Fruit fly (Drosophila melanogaster) whole organism, embryonic: ENCODE data around the gene CG4972.

Experiments
- B-H2 ChIP-seq: fragments of 200-800 bp; sonication (Bioruptor generic); optimal IDR thresholded peaks from 2 replicates; lab custom pipeline; 2018; ENCODE audit warnings: missing biosample characterization, mild to moderate bottlenecking, missing genetic modification characterization
- CG10979 ChIP-seq: fragments of 200-800 bp; sonication (Bioruptor generic); optimal IDR thresholded peaks from 2 replicates; lab custom pipeline; 2018; ENCODE audit warnings: missing biosample characterization, mild to moderate bottlenecking, missing genetic modification characterization, moderate library complexity
- CG12071 ChIP-seq: fragments of 200-800 bp; sonication (Bioruptor generic); optimal IDR thresholded peaks from 3 replicates; lab custom pipeline; 2018; ENCODE audit warnings: missing biosample characterization, mild to moderate bottlenecking, missing genetic modification characterization
- CG13624 ChIP-seq: fragments of 200-800 bp; sonication (Bioruptor generic); optimal IDR thresholded peaks from 2 replicates; lab custom pipeline; 2016; ENCODE audit warnings: missing biosample characterization, missing genetic modification characterization
- CG14667 ChIP-seq: fragments of 200-800 bp; sonication (Bioruptor generic); IDR thresholded peaks from 2 replicates; pipeline ENCODE4 v1.3.6; 2022; ENCODE audit warnings: missing biosample characterization, missing genetic modification characterization
- CG15601 ChIP-seq: fragments of 200-800 bp; sonication (Bioruptor generic); optimal IDR thresholded peaks from 3 replicates; lab custom pipeline; 2019; ENCODE audit warnings: missing biosample characterization, mild to moderate bottlenecking, missing genetic modification characterization, moderate library complexity
- CG16815 ChIP-seq: fragments of 200-800 bp; sonication (Bioruptor generic); optimal IDR thresholded peaks from 3 replicates; lab custom pipeline; 2017; ENCODE audit warnings: missing biosample characterization, mild to moderate bottlenecking, missing genetic modification characterization
- CG16863 ChIP-seq: fragments of 200-800 bp; sonication (Bioruptor generic); optimal IDR thresholded peaks from 3 replicates; lab custom pipeline; 2016; ENCODE audit warnings: missing biosample characterization, missing genetic modification characterization
- CG17385 ChIP-seq: fragments of 200-800 bp; sonication (Bioruptor generic); optimal IDR thresholded peaks from 3 replicates; lab custom pipeline; 2018; ENCODE audit warnings: missing biosample characterization, mild to moderate bottlenecking, missing genetic modification characterization
- CG17568 ChIP-seq: fragments of 200-800 bp; sonication (Bioruptor generic); optimal IDR thresholded peaks from 2 replicates; lab custom pipeline; 2018; ENCODE audit warnings: missing biosample characterization, mild to moderate bottlenecking, missing genetic modification characterization, moderate library complexity
- CG17802 ChIP-seq: fragments of 200-800 bp; sonication (Bioruptor generic); optimal IDR thresholded peaks from 2 replicates; lab custom pipeline; 2018; ENCODE audit warnings: missing biosample characterization, mild to moderate bottlenecking, missing genetic modification characterization, moderate library complexity
- CG18262 ChIP-seq: fragments of 200-800 bp; optimal IDR thresholded peaks from 3 replicates; lab custom pipeline; 2019; ENCODE audit warnings: missing biosample characterization, mild to moderate bottlenecking, missing genetic modification characterization, moderate library complexity
- CG2712 ChIP-seq: fragments of 200-800 bp; optimal IDR thresholded peaks from 3 replicates; lab custom pipeline; 2019; ENCODE audit warnings: missing biosample characterization, mild to moderate bottlenecking, missing genetic modification characterization, moderate library complexity
- CG3163 ChIP-seq: fragments of 200-800 bp; sonication (Bioruptor generic); optimal IDR thresholded peaks from 3 replicates; lab custom pipeline; 2016; ENCODE audit warnings: missing biosample characterization, missing genetic modification characterization
- CG4707 ChIP-seq: fragments of 200-800 bp; sonication (Bioruptor generic); optimal IDR thresholded peaks from 2 replicates; lab custom pipeline; 2018; ENCODE audit warnings: missing biosample characterization, mild to moderate bottlenecking, missing genetic modification characterization, moderate library complexity
- CG4854 ChIP-seq: fragments of 200-800 bp; sonication (Bioruptor generic); optimal IDR thresholded peaks from 2 replicates; lab custom pipeline; 2016; ENCODE audit warnings: missing biosample characterization, missing genetic modification characterization, inconsistent platforms
- CG6272 ChIP-seq: fragments of 200-800 bp; sonication (Bioruptor generic); IDR thresholded peaks from 2 replicates; pipeline ENCODE4 v1.3.6; 2022; ENCODE audit warnings: missing biosample characterization, missing genetic modification characterization
- CG9817 ChIP-seq: fragments of 200-800 bp; sonication (Bioruptor generic); optimal IDR thresholded peaks from 2 replicates; lab custom pipeline; 2018; ENCODE audit warnings: missing biosample characterization, mild to moderate bottlenecking, missing genetic modification characterization, moderate library complexity
- D ChIP-seq, 2 experiments: fragments of 200-800 bp in 1 of 2; fragments of >200 bp in 1 of 2; sonication (Bioruptor generic) in 1 of 2; optimal IDR thresholded peaks; 2 replicates in 1 of 2; 3 replicates in 1 of 2; lab custom pipeline; 2017; ENCODE audit warnings: mild to moderate bottlenecking in 1 of 2, missing biosample characterization in 1 of 2, missing genetic modification characterization in 1 of 2, missing genetic modification reagents in 1 of 2
- Dek ChIP-seq: fragments of 200-800 bp; sonication (Bioruptor generic); optimal IDR thresholded peaks from 3 replicates; lab custom pipeline; 2019; ENCODE audit warnings: missing biosample characterization, mild to moderate bottlenecking, missing genetic modification characterization, moderate library complexity
- E2f1 ChIP-seq: fragments of 200-800 bp; sonication (Bioruptor generic); IDR thresholded peaks from 2 replicates; pipeline ENCODE4 v1.3.6; 2022; ENCODE audit warnings: missing biosample characterization, missing genetic modification characterization
- E2f2 ChIP-seq: fragments of 200-800 bp; sonication (Bioruptor generic); IDR thresholded peaks from 2 replicates; pipeline ENCODE4 v1.3.6; 2022; ENCODE audit warnings: missing biosample characterization, missing genetic modification characterization
- Fer3 ChIP-seq: fragments of 200-800 bp; sonication (Bioruptor generic); optimal IDR thresholded peaks from 2 replicates; lab custom pipeline; 2018; ENCODE audit warnings: missing biosample characterization, mild to moderate bottlenecking, missing genetic modification characterization, moderate library complexity
- H2.0 ChIP-seq: fragments of 200-800 bp; sonication (Bioruptor generic); IDR thresholded peaks from 2 replicates; pipeline ENCODE4 v1.3.6; 2022; ENCODE audit warnings: missing biosample characterization, missing genetic modification characterization
- Mes4 ChIP-seq: fragments of 200-800 bp; sonication (Bioruptor generic); optimal IDR thresholded peaks from 2 replicates; lab custom pipeline; 2016; ENCODE audit warnings: missing biosample characterization, missing genetic modification characterization
- Oaz ChIP-seq: fragments of 200-800 bp; sonication (Bioruptor generic); IDR thresholded peaks from 2 replicates; pipeline ENCODE4 v1.3.6; 2022; ENCODE audit warnings: missing biosample characterization, missing genetic modification characterization
- Poxn ChIP-seq: fragments of 200-800 bp; sonication (Bioruptor generic); IDR thresholded peaks from 2 replicates; pipeline ENCODE4 v1.3.6; 2022; ENCODE audit warnings: missing biosample characterization, missing genetic modification characterization
- Ptx1 ChIP-seq: fragments of 200-800 bp; sonication (Bioruptor generic); IDR thresholded peaks from 2 replicates; pipeline ENCODE4 v1.3.6; 2022; ENCODE audit warnings: missing biosample characterization, missing genetic modification characterization
- Rx ChIP-seq: fragments of 200-800 bp; sonication (Bioruptor generic); IDR thresholded peaks from 2 replicates; pipeline ENCODE4 v1.3.6; 2022; ENCODE audit warnings: missing biosample characterization, missing genetic modification characterization
- Scr ChIP-seq: fragments of 200-800 bp; sonication (Bioruptor generic); IDR thresholded peaks from 2 replicates; pipeline ENCODE4 v1.3.6; 2022; ENCODE audit warnings: missing biosample characterization, missing genetic modification characterization; ENCODE audit not compliant: partially characterized antibody
- Spps ChIP-seq: fragments of 200-800 bp; sonication (Bioruptor generic); optimal IDR thresholded peaks from 2 replicates; lab custom pipeline; 2018; ENCODE audit warnings: missing biosample characterization, mild to moderate bottlenecking, missing genetic modification characterization
- amos ChIP-seq: fragments of 200-800 bp; sonication (Bioruptor generic); IDR thresholded peaks from 2 replicates; pipeline ENCODE4 v1.3.6; 2022; ENCODE audit warnings: missing biosample characterization, missing genetic modification characterization; ENCODE audit not compliant: partially characterized antibody
- bbx ChIP-seq: fragments of 200-800 bp; sonication (Bioruptor generic); IDR thresholded peaks from 2 replicates; pipeline ENCODE4 v1.3.6; 2022; ENCODE audit warnings: missing biosample characterization, missing genetic modification characterization; ENCODE audit not compliant: partially characterized antibody
- en ChIP-seq: fragments of 200-800 bp; sonication (Bioruptor generic); optimal IDR thresholded peaks from 2 replicates; lab custom pipeline; 2016; ENCODE audit warnings: missing biosample characterization, missing genetic modification characterization
- grn ChIP-seq: fragments of 200-800 bp; sonication (Bioruptor generic); optimal IDR thresholded peaks from 3 replicates; lab custom pipeline; 2017; ENCODE audit warnings: missing biosample characterization, missing genetic modification characterization
- gsb ChIP-seq: fragments of 200-800 bp; sonication (Bioruptor generic); IDR thresholded peaks from 2 replicates; pipeline ENCODE4 v1.3.6; 2022; ENCODE audit warnings: missing biosample characterization, missing genetic modification characterization
- gsb-n ChIP-seq: fragments of 200-800 bp; sonication (Bioruptor generic); optimal IDR thresholded peaks from 3 replicates; lab custom pipeline; 2018; ENCODE audit warnings: missing biosample characterization, mild to moderate bottlenecking, missing genetic modification characterization
- hth ChIP-seq: fragments of >200 bp; optimal IDR thresholded peaks from 2 replicates; lab custom pipeline; 2017; ENCODE audit warnings: inconsistent platforms
- inv ChIP-seq: fragments of 200-800 bp; sonication (Bioruptor generic); IDR thresholded peaks from 2 replicates; pipeline ENCODE4 v1.3.6; 2022; ENCODE audit warnings: missing biosample characterization, missing genetic modification characterization; ENCODE audit not compliant: partially characterized antibody
- kay ChIP-seq: fragments of 200-800 bp; sonication (Bioruptor generic); optimal IDR thresholded peaks from 2 replicates; lab custom pipeline; 2016; ENCODE audit warnings: missing biosample characterization, missing genetic modification characterization
- odd ChIP-seq: fragments of 200-800 bp; sonication (Bioruptor generic); optimal IDR thresholded peaks from 2 replicates; lab custom pipeline; 2017; ENCODE audit warnings: missing biosample characterization, mild to moderate bottlenecking, missing genetic modification characterization
- p53 ChIP-seq: fragments of 200-800 bp; sonication (Bioruptor generic); optimal IDR thresholded peaks from 2 replicates; lab custom pipeline; 2016; ENCODE audit warnings: missing biosample characterization, missing genetic modification characterization
- pnt ChIP-seq: fragments of 200-800 bp; sonication (Bioruptor generic); optimal IDR thresholded peaks from 3 replicates; lab custom pipeline; 2016; ENCODE audit warnings: missing biosample characterization, missing genetic modification characterization
- repo ChIP-seq: fragments of 200-800 bp; sonication (Bioruptor generic); optimal IDR thresholded peaks from 2 replicates; lab custom pipeline; 2016; ENCODE audit warnings: missing biosample characterization, missing genetic modification characterization
- sc ChIP-seq, 3 experiments: fragments of >200 bp in 2 of 3; fragments of 200-800 bp in 1 of 3; sonication (Bioruptor generic) in 1 of 3; optimal IDR thresholded peaks; 2 replicates in 2 of 3; 3 replicates in 1 of 3; lab custom pipeline; 2017; ENCODE audit warnings: mild to moderate bottlenecking in 1 of 3, missing biosample characterization in 1 of 3, missing genetic modification characterization in 1 of 3, missing genetic modification reagents in 1 of 3
- unpg ChIP-seq: fragments of 200-800 bp; sonication (Bioruptor generic); optimal IDR thresholded peaks from 3 replicates; lab custom pipeline; 2018; ENCODE audit warnings: missing biosample characterization, mild to moderate bottlenecking, missing genetic modification characterization, moderate library complexity
- usp ChIP-seq: fragments of >200 bp; optimal IDR thresholded peaks from 2 replicates; lab custom pipeline; 2017; ENCODE audit warnings: missing biosample characterization, missing genetic modification characterization
- vnd ChIP-seq: fragments of 200-800 bp; sonication (Bioruptor generic); IDR thresholded peaks from 3 replicates; pipeline ENCODE4 v1.3.6; 2022; ENCODE audit warnings: missing biosample characterization, missing genetic modification characterization; ENCODE audit not compliant: partially characterized antibody
- wek ChIP-seq: fragments of 200-800 bp; sonication (Bioruptor generic); optimal IDR thresholded peaks from 3 replicates; lab custom pipeline; 2018; ENCODE audit warnings: missing biosample characterization, mild to moderate bottlenecking, missing genetic modification characterization, moderate library complexity
- wor ChIP-seq: fragments of 200-800 bp; sonication (Bioruptor generic); IDR thresholded peaks from 2 replicates; pipeline ENCODE4 v1.3.6; 2022; ENCODE audit warnings: missing biosample characterization, missing genetic modification characterization
- yki ChIP-seq: fragments of >200 bp; optimal IDR thresholded peaks from 3 replicates; lab custom pipeline; 2018

The CG4972 gene

DNA sequence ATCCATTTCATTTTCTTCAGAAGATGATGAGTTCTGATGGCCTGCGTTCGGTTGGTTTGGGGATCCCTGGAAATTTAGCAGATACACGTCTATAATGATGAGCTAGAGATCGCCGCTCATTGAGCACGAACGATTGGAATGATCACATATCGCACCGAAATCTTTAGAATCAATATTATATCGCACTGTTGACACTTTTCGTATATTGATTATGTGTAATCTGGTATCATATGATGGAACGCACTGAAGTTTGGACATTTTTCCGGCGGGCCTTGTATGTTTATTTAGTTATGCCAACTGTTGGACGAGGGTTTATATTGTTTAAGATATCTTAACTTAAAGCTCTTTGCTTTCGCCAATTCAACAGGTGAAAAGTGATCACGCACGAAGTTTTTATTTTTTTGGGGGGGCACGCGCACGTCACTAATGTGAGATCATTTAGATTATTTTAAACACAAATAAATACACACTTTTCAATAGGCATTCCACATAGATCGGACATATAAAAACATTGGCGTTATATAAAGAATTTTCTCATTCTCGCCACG is 6.5 kb downstream of the CG4972 start (continued):
- peak; percentile 15 for TF ChIP-seq en (GFP tag; lab: Kevin White, UChicago)
- TF ChIP-seq Dek (tag; lab: Kevin White, UChicago), result no peak
- no peak for TF ChIP-seq CG6272 (GFP tag; lab: Robert Waterston, UW)
- TF ChIP-seq H2.0, result no peak
- no peak for TF ChIP-seq sc (optimal IDR thresholded peaks at IDR 0.05; lab: Kevin White, UChicago)
- no peak for TF ChIP-seq sc (GFP tag; optimal IDR thresholded peaks at IDR 0.05; lab: Kevin White, UChicago)
- no peak for TF ChIP-seq kay
- TF ChIP-seq amos (GFP tag; lab: Robert Waterston, UW), result peak; percentile 60; the same call in 1 of the 2 replicates
- no peak for TF ChIP-seq CG9817 (tag; lab: Kevin White, UChicago)
- TF ChIP-seq Fer3 (tag; lab: Kevin White, UChicago), result no peak
- no peak for TF ChIP-seq wor (GFP tag; lab: Robert Waterston, UW)
- no peak for TF ChIP-seq E2f1 (GFP tag; lab: Robert Waterston, UW)
- no peak for TF ChIP-seq CG17568 (GFP tag; lab: Kevin White, UChicago)
- TF ChIP-seq CG13624 (GFP tag; lab: Kevin White, UChicago), result peak; percentile 21
- no peak for TF ChIP-seq Mes4 (GFP tag; lab: Kevin White, UChicago)
- TF ChIP-seq CG12071 (GFP tag; lab: Kevin White, UChicago), result no peak
- no peak for TF ChIP-seq CG17385 (GFP tag; lab: Kevin White, UChicago)
- TF ChIP-seq repo, result no peak
- TF ChIP-seq CG17802 (tag; lab: Kevin White, UChicago), result no peak
- no peak for TF ChIP-seq pnt (GFP tag; lab: Kevin White, UChicago)
- no peak for TF ChIP-seq D (optimal IDR thresholded peaks at IDR 0.05; lab: Kevin White, UChicago)
- peak; percentile 21 for TF ChIP-seq D (GFP tag; optimal IDR thresholded peaks at IDR 0.05; lab: Kevin White, UChicago)
- TF ChIP-seq vnd (GFP tag; lab: Robert Waterston, UW), result peak; percentile 75
- TF ChIP-seq bbx (GFP tag; lab: Robert Waterston, UW), result no peak
- no peak for TF ChIP-seq CG2712 (tag; lab: Kevin White, UChicago)
- peak; percentile 4 for TF ChIP-seq CG10979
- no peak for TF ChIP-seq unpg (GFP tag; lab: Kevin White, UChicago)
- TF ChIP-seq yki (lab: Kevin White, UChicago), result no peak
- TF ChIP-seq grn (GFP tag; lab: Kevin White, UChicago), result peak; percentile 40
- TF ChIP-seq Ptx1, result no peak
- TF ChIP-seq wek (GFP tag; lab: Kevin White, UChicago), result no peak
- TF ChIP-seq CG15601 (tag; lab: Kevin White, UChicago), result no peak
- TF ChIP-seq CG4707 (GFP tag; lab: Kevin White, UChicago), result no peak
- TF ChIP-seq Oaz (GFP tag; lab: Robert Waterston, UW), result no peak
- no peak for TF ChIP-seq B-H2
- TF ChIP-seq CG16815, result no peak
- no peak for TF ChIP-seq usp
- no peak for TF ChIP-seq Poxn (GFP tag; lab: Robert Waterston, UW)
- peak; percentile 86 for TF ChIP-seq inv (GFP tag; lab: Robert Waterston, UW)
- no peak for TF ChIP-seq gsb (GFP tag; lab: Robert Waterston, UW)
- TF ChIP-seq hth (lab: Kevin White, UChicago), result no peak
- TF ChIP-seq p53, result no peak
- no peak for TF ChIP-seq odd (GFP tag; lab: Kevin White, UChicago)
- no peak for TF ChIP-seq CG3163
- no peak for TF ChIP-seq CG16863 (GFP tag; lab: Kevin White, UChicago)
- no peak for TF ChIP-seq CG18262 (tag; lab: Kevin White, UChicago)
- TF ChIP-seq gsb-n (tag; lab: Kevin White, UChicago), result no peak
- peak; percentile 81 for TF ChIP-seq Scr
- TF ChIP-seq CG14667 (GFP tag; lab: Robert Waterston, UW), result no peak
- no peak for TF ChIP-seq Spps (tag; lab: Kevin White, UChicago)
- TF ChIP-seq Rx (GFP tag; lab: Robert Waterston, UW), result no peak
- no peak for TF ChIP-seq CG4854 (GFP tag; lab: Kevin White, UChicago)
- no peak for TF ChIP-seq E2f2
